Fruit fly (Drosophila melanogaster): Measurements from ENCODE around the gene Dora.
A peak's percentile ranks its signal among the peaks of the same experiment; 100 is the strongest.

DNA sequence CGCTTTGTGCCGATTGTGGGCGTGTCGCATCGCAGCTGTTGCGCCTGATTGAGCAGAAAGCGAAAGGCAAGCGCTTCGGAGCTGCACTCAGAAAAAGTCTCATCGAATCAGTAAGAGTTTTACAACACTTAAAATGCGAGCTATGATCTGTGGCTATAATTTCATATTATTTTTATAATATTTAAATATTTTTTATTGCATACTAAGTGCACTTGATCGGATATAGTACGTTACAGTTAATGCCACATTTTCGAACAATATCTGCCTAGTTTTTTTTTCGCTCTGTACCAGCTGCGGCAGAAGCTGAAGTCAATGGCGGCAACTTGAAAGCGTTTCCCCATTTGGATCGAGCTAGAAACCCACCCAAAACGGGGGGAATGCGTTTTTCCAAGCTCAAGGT is 39.0 kb downstream of the Dora start:
- no peak for TF ChIP-seq CG32121 (GFP tag; IDR thresholded peaks at IDR 0.05)
- no peak for TF ChIP-seq CG4496 (GFP tag; IDR thresholded peaks at IDR 0.05)
- TF ChIP-seq EcR (GFP tag; optimal IDR thresholded peaks at IDR 0.05), result no peak
- peak; percentile 11; the same call in 1 of the 3 replicates for TF ChIP-seq fd96Ca (GFP tag; IDR thresholded peaks at IDR 0.05)
- no peak for TF ChIP-seq CG15710 (tag; optimal IDR thresholded peaks at IDR 0.05)
- TF ChIP-seq CG12605 (GFP tag; IDR thresholded peaks at IDR 0.05), result no peak
- TF ChIP-seq CG17806 (tag; optimal IDR thresholded peaks at IDR 0.05), result no peak

Measured in whole organism, pupa.